Worm (Caenorhabditis elegans): ENCODE measurements around the gene Y49A10A.2.

Gene Y49A10A.2

ce11 chrX:10392792-10393191 is 20.3 kb upstream of the Y49A10A.2 start:
- TF ChIP-seq F13H6.1 (tag; optimal IDR thresholded peaks at IDR 0.05), result no peak
- TF ChIP-seq unc-42 (tag; optimal IDR thresholded peaks at IDR 0.05), result peak; percentile 52
- no peak for TF ChIP-seq pha-4 (tag; optimal IDR thresholded peaks at IDR 0.05)

DNA sequence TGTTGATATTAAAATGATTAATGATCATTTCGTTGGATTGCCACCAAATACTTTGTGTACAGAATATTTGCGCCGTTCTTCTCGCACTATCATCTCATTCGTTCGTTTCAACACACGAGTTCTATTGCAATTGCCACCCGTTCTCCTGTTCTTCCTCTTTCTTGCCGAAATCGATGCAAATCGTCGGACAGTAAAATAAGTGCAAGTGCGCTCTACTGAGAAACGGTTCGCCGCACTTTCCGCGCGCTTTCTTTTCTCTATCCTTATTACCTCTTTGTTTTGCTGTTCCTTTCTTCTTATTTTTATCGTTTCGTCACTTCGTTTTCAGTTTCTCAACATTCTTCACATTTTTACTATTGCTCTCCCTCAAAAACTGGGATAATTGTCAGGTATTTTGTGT is 18.7 kb upstream of the Y49A10A.2 start:
- TF ChIP-seq pqm-1 (tag; optimal IDR thresholded peaks at IDR 0.05) (no peak), pros-1 (tag; optimal IDR thresholded peaks at IDR 0.05) (no peak), gmeb-2 (tag; optimal IDR thresholded peaks at IDR 0.05) (no peak), tbx-7 (tag; optimal IDR thresholded peaks at IDR 0.05) (no peak), mec-3 (tag; optimal IDR thresholded peaks at IDR 0.05; ENCODE audit: borderline replicate concordance) (no peak), pax-1 (tag; optimal IDR thresholded peaks at IDR 0.05) (no peak), sdc-2 (tag; optimal IDR thresholded peaks at IDR 0.05) (peak; percentile 14), ceh-24 (tag; optimal IDR thresholded peaks at IDR 0.05) (no peak), ref-2 (tag; optimal IDR thresholded peaks at IDR 0.05) (no peak), F13H6.1 (tag; optimal IDR thresholded peaks at IDR 0.05) (no peak), ceh-34 (tag; optimal IDR thresholded peaks at IDR 0.05) (no peak), tbx-2 (tag; optimal IDR thresholded peaks at IDR 0.05) (peak; percentile 31), npax-4 (tag; optimal IDR thresholded peaks at IDR 0.05) (no peak), unc-55 (GFP tag; optimal IDR thresholded peaks at IDR 0.05) (peak; percentile 10), ceh-9 (tag; optimal IDR thresholded peaks at IDR 0.05) (no peak), sox-4 (tag; optimal IDR thresholded peaks at IDR 0.05) (no peak), ama-1 (optimal IDR thresholded peaks at IDR 0.05) (no peak), nfya-1 (tag; optimal IDR thresholded peaks at IDR 0.05) (peak; percentile 34), T23F11.4 (GFP tag; optimal IDR thresholded peaks at IDR 0.05) (no peak), ceh-45 (GFP tag; IDR thresholded peaks at IDR 0.05) (no peak), rnt-1 (tag; optimal IDR thresholded peaks at IDR 0.05) (no peak)

ce11 chrX:10386408-10386807 is 13.9 kb upstream of the Y49A10A.2 start, which contains the start of gene dyf-6:
TSS of gene dyf-6 (minus strand) at chrX:10386508.
- TF ChIP-seq hlh-8 (tag; optimal IDR thresholded peaks at IDR 0.05), result no peak
- TF ChIP-seq pax-1 (tag; optimal IDR thresholded peaks at IDR 0.05), result no peak
- TF ChIP-seq ceh-31 (tag; optimal IDR thresholded peaks at IDR 0.05), result no peak
- no peak for TF ChIP-seq Y22D7AL.16 (tag; optimal IDR thresholded peaks at IDR 0.05)
- TF ChIP-seq ceh-6 (GFP tag; optimal IDR thresholded peaks at IDR 0.05), result no peak
- no peak for TF ChIP-seq C08G9.2 (tag; optimal IDR thresholded peaks at IDR 0.05)
- no peak for TF ChIP-seq ceh-2 (tag; optimal IDR thresholded peaks at IDR 0.05)
- TF ChIP-seq ceh-18 (tag; optimal IDR thresholded peaks at IDR 0.05), result no peak
- TF ChIP-seq dve-1 (tag; optimal IDR thresholded peaks at IDR 0.05), result no peak
- TF ChIP-seq fax-1 (tag; optimal IDR thresholded peaks at IDR 0.05), result no peak
- no peak for TF ChIP-seq che-1 (tag; optimal IDR thresholded peaks at IDR 0.05)
- TF ChIP-seq sox-2 (GFP tag; IDR thresholded peaks at IDR 0.05), result no peak
- no peak for TF ChIP-seq unc-55 (GFP tag; optimal IDR thresholded peaks at IDR 0.05)
- no peak for TF ChIP-seq nfya-1 (tag; optimal IDR thresholded peaks at IDR 0.05)
- no peak for TF ChIP-seq lin-11 (tag; optimal IDR thresholded peaks at IDR 0.05)
- TF ChIP-seq eyg-1 (tag; optimal IDR thresholded peaks at IDR 0.05), result no peak
- TF ChIP-seq zip-5 (tag; optimal IDR thresholded peaks at IDR 0.05), result no peak

- TF ChIP-seq sox-4 (tag; optimal IDR thresholded peaks at IDR 0.05) (no peak), elt-2 (tag; optimal IDR thresholded peaks at IDR 0.05) (no peak), ceh-2 (tag; optimal IDR thresholded peaks at IDR 0.05) (no peak), ceh-9 (tag; optimal IDR thresholded peaks at IDR 0.05) (no peak), T23F11.4 (GFP tag; optimal IDR thresholded peaks at IDR 0.05) (no peak), F13H6.1 (tag; optimal IDR thresholded peaks at IDR 0.05) (no peak), ahr-1 (tag; optimal IDR thresholded peaks at IDR 0.05) (no peak), madf-2 (tag; optimal IDR thresholded peaks at IDR 0.05) (no peak), hlh-30 (tag; optimal IDR thresholded peaks at IDR 0.05; ENCODE audit: insufficient read depth) (no peak), gmeb-2 (tag; optimal IDR thresholded peaks at IDR 0.05) (no peak), fkh-10 (GFP tag; optimal IDR thresholded peaks at IDR 0.05) (no peak), pqm-1 (tag; optimal IDR thresholded peaks at IDR 0.05) (no peak), pros-1 (tag; optimal IDR thresholded peaks at IDR 0.05) (no peak), sox-2 (GFP tag; IDR thresholded peaks at IDR 0.05) (no peak), pat-9 (tag; optimal IDR thresholded peaks at IDR 0.05) (no peak), tbx-2 (tag; optimal IDR thresholded peaks at IDR 0.05) (no peak), ceh-48 (tag; optimal IDR thresholded peaks at IDR 0.05) (no peak)
These were observed 13.5 kb upstream of the Y49A10A.2 start for ce11 chrX:10386001-10386400.
